Worm (Caenorhabditis elegans): ENCODE results near the gene H20J04.4.

Gene H20J04.4

DNA sequence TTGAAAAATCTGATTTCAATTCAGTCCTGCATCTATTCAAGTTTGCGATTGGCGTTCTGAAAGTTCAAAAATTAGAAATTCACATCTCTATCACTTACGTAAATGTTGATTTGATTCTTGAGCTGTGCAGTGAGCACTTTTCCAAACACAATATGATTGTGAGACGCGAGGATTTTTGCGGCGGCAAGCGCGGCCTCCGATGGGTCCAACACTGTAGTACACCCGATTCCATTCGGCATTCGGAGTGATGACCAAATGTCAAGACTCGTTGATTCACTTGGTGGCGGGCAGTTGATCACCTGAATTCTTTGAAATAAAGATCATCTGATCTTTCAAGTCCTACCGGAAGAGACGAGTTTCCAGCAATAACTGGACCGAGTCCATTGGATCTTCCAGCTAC, 40.9 kb downstream of the H20J04.4 start:
- TF ChIP-seq nhr-23 (tag; optimal IDR thresholded peaks at IDR 0.05) (no peak), skn-1 (tag; optimal IDR thresholded peaks at IDR 0.05) (no peak), blmp-1 (tag; optimal IDR thresholded peaks at IDR 0.05; ENCODE audit: insufficient read depth) (no peak), crh-2 (tag; optimal IDR thresholded peaks at IDR 0.05) (no peak), gmeb-1 (tag; optimal IDR thresholded peaks at IDR 0.05) (no peak), elt-3 (tag; optimal IDR thresholded peaks at IDR 0.05) (no peak), lin-39 (tag; optimal IDR thresholded peaks at IDR 0.05) (no peak), R02D3.7 (tag; optimal IDR thresholded peaks at IDR 0.05) (no peak), unc-55 (GFP tag; optimal IDR thresholded peaks at IDR 0.05) (no peak), sma-9 (GFP tag; optimal IDR thresholded peaks at IDR 0.05) (no peak), sma-9 (tag; optimal IDR thresholded peaks at IDR 0.05) (no peak), fos-1 (tag; optimal IDR thresholded peaks at IDR 0.05) (no peak), alr-1 (tag; optimal IDR thresholded peaks at IDR 0.05) (no peak), nhr-77 (tag; optimal IDR thresholded peaks at IDR 0.05) (no peak), F13H6.1 (tag; optimal IDR thresholded peaks at IDR 0.05) (no peak), nhr-10 (tag; optimal IDR thresholded peaks at IDR 0.05) (no peak), lin-13 (GFP tag; optimal IDR thresholded peaks at IDR 0.05) (no peak), C34F6.9 (tag; optimal IDR thresholded peaks at IDR 0.05) (no peak), ztf-1 (GFP tag; conservative IDR thresholded peaks at IDR 0.05) (no peak), unc-39 (tag; optimal IDR thresholded peaks at IDR 0.05) (no peak), Y55F3AM.14 (GFP tag; optimal IDR thresholded peaks at IDR 0.05) (no peak)

ce11 chrII:4370842-4371241, 42.0 kb downstream of the H20J04.4 start:
- TF ChIP-seq Y55F3AM.14 (GFP tag; optimal IDR thresholded peaks at IDR 0.05) = no peak
- TF ChIP-seq aly-2 (tag; optimal IDR thresholded peaks at IDR 0.05) = no peak
- no peak for TF ChIP-seq dmd-4 (tag; optimal IDR thresholded peaks at IDR 0.05)
- no peak for TF ChIP-seq mbf-1 (tag; optimal IDR thresholded peaks at IDR 0.05)
- no peak for TF ChIP-seq ceh-82 (tag; optimal IDR thresholded peaks at IDR 0.05)
- TF ChIP-seq R02D3.7 (tag; optimal IDR thresholded peaks at IDR 0.05) = no peak
- TF ChIP-seq nhr-25 (tag; optimal IDR thresholded peaks at IDR 0.05) = no peak
- no peak for TF ChIP-seq unc-55 (GFP tag; optimal IDR thresholded peaks at IDR 0.05)

DNA sequence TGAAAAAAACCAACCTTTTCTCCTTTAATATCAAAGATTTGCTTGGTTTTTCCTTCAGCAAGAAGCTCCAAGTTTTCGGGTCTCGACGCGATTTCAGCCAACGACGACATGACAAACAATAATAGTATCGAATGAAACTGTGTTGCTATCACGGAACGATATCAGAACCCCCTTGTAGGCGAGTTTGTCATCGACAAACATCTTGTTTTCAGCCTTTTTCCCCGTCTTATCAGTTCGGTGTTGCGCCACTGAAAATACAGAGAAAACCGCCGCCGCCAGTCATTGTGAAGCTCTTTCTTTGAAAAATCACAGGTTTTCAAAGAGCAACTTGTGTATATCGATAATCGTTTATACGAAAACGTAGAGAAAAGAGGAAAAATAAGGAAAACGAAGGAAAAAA, 43.6 kb downstream of the H20J04.4 start, which contains the start of gene paic-1:
Gene paic-1 (minus strand): TSS at position 120 of the 400 bp plus-strand sequence.
- TF ChIP-seq elt-3 (tag; optimal IDR thresholded peaks at IDR 0.05) (no peak), fos-1 (tag; optimal IDR thresholded peaks at IDR 0.05) (peak; percentile 57), blmp-1 (tag; optimal IDR thresholded peaks at IDR 0.05; ENCODE audit: insufficient read depth) (no peak), crh-2 (tag; optimal IDR thresholded peaks at IDR 0.05) (peak; percentile 3), zag-1 (tag; optimal IDR thresholded peaks at IDR 0.05) (no peak)

- no peak for TF ChIP-seq R02D3.7 (tag; optimal IDR thresholded peaks at IDR 0.05)
- TF ChIP-seq blmp-1 (tag; optimal IDR thresholded peaks at IDR 0.05; ENCODE audit: insufficient read depth) = no peak
- no peak for TF ChIP-seq nhr-10 (tag; optimal IDR thresholded peaks at IDR 0.05)
- no peak for TF ChIP-seq elt-3 (tag; optimal IDR thresholded peaks at IDR 0.05)
- no peak for TF ChIP-seq Y55F3AM.14 (GFP tag; optimal IDR thresholded peaks at IDR 0.05)
- TF ChIP-seq F13H6.1 (tag; optimal IDR thresholded peaks at IDR 0.05) = no peak
- no peak for TF ChIP-seq ztf-4 (tag; optimal IDR thresholded peaks at IDR 0.05)
- TF ChIP-seq unc-39 (tag; optimal IDR thresholded peaks at IDR 0.05) = no peak
- TF ChIP-seq ztf-1 (GFP tag; conservative IDR thresholded peaks at IDR 0.05) = no peak
- TF ChIP-seq nhr-23 (tag; optimal IDR thresholded peaks at IDR 0.05) = no peak
- no peak for TF ChIP-seq ceh-82 (tag; optimal IDR thresholded peaks at IDR 0.05)
- no peak for TF ChIP-seq mbf-1 (tag; optimal IDR thresholded peaks at IDR 0.05)
- no peak for TF ChIP-seq unc-62 (GFP tag; optimal IDR thresholded peaks at IDR 0.05)
- no peak for TF ChIP-seq unc-55 (GFP tag; optimal IDR thresholded peaks at IDR 0.05)
- TF ChIP-seq nhr-25 (tag; optimal IDR thresholded peaks at IDR 0.05) = no peak
- no peak for TF ChIP-seq zag-1 (tag; optimal IDR thresholded peaks at IDR 0.05)
- no peak for TF ChIP-seq C34F6.9 (tag; optimal IDR thresholded peaks at IDR 0.05)
- no peak for TF ChIP-seq nhr-237 (tag; optimal IDR thresholded peaks at IDR 0.05)
These were observed 44.1 kb downstream of the H20J04.4 start for ce11 chrII:4372867-4373397.

ce11 chrII:4374885-4375284, 46.1 kb downstream of the H20J04.4 start:
- TF ChIP-seq nhr-237 (tag; optimal IDR thresholded peaks at IDR 0.05) (no peak), lsy-2 (tag; optimal IDR thresholded peaks at IDR 0.05) (no peak), skn-1 (tag; optimal IDR thresholded peaks at IDR 0.05) (no peak), nhr-6 (tag; optimal IDR thresholded peaks at IDR 0.05) (no peak), nhr-10 (tag; optimal IDR thresholded peaks at IDR 0.05) (no peak), snpc-4 (tag; optimal IDR thresholded peaks at IDR 0.05) (no peak), nhr-129 (tag; optimal IDR thresholded peaks at IDR 0.05) (no peak), crh-2 (tag; optimal IDR thresholded peaks at IDR 0.05) (no peak), mdl-1 (tag; optimal IDR thresholded peaks at IDR 0.05) (no peak), sma-3 (GFP tag; optimal IDR thresholded peaks at IDR 0.05) (no peak), R02D3.7 (tag; optimal IDR thresholded peaks at IDR 0.05) (no peak)
